Fruit fly (Drosophila melanogaster) S2 (cell line): ENCODE data around the gene Ipp.

ENCODE experiments used
- CG8478 ChIP-seq: fragments of >200 bp; optimal IDR thresholded peaks from 2 replicates; lab custom pipeline; 2018
- CTCF ChIP-seq, 2 experiments: fragments of >200 bp; optimal IDR thresholded peaks; 2 replicates each; lab custom pipeline; 2018

Gene Ipp

DNA sequence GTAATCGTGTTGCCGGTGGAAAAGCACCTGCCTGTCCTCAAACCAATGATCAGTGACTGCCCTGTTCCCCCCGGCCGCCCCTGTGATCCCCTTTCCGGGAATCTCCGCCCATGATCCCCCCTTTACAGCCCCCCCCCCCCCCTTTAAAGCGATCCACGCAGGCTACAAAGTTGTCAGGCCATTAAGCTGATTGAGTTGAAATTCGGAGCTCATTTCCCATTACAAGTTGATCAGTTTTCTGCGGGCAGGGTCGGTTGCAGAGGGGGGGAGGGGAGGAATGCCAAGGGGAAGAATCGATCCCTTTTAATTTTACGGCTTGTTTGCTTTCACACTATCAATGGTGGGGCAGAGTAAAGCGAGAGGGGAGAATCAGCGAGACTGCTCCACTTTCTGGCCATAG is 24.6 kb upstream of the Ipp start:
- TF ChIP-seq CTCF (optimal IDR thresholded peaks at IDR 0.05; lab: Kevin White, UChicago) = no peak
- no peak for TF ChIP-seq CG8478 (lab: Kevin White, UChicago)

DNA sequence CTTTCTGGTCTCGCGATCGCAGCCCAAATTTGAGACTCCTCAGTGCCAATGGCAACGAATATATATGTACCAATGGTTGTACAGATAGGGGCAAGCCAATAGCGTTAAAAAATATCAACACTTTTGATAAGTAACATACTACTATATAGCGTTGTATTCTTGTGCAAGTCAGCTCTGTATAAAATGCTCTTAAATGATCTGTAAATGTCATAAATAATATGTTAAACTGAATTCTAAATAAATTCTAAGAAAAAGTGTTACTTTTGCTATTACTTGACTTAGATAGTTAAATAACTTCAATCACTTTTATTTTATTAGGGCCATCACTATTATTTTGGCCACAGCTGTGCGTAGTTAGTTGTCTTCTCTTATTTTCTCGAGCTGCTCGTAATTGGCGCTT is 24.0 kb upstream of the Ipp start:
- TF ChIP-seq CG8478 (lab: Kevin White, UChicago) = no peak
- TF ChIP-seq CTCF (optimal IDR thresholded peaks at IDR 0.05; lab: Kevin White, UChicago) = no peak

DNA sequence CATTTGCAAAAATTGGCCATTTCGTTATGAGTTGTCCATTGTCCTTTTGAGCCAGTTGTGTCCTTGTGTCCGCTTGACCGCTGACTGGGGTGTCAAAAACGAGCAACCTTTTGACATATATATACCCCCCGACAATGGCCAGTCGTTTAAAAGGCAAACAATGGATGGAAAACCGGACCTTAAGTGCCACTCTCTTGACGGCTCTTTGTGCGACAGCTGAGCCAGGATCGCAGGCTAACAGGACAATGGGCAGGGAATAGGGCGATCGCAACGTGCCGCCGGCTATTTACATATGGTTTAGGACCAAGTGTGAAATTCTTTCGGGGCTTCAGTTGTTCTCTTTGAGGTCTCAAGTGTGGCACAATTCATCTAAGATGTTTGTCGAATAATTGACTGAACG is 22.3 kb upstream of the Ipp start:
- no peak for TF ChIP-seq CTCF (optimal IDR thresholded peaks at IDR 0.05; lab: Kevin White, UChicago)
- TF ChIP-seq CG8478 (lab: Kevin White, UChicago) = no peak

DNA sequence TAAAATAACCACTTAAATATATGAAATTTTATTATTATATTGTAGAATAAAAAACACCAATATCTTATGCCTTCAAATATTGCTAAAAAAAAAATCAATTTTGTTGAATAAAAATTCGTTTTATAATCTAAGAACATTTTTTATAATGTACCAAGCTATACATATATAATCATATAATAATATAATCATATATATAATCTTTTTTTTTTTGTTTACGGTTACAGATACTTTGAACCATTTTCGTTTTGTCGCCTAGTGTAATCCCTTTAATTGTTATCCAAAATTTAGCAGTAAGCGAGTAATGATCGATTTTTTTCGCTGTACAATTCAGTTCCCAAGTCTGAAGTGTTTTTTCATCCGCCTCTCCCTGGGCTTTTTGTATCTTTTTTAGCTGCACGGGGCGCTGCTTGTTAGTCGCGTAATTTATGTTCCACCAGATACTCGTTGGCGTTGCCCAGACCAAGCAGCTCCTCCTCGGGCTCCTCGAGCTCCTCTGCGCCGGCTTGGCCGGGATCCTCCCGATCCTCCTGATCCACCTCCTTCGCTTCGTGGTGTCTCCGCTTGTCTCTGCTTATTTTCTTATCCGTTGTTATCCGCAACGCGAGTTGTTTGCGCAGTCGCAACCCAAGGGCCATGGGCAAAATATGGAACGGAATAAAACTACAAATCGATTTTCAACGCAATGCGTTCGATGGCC is 19.1 kb upstream of the Ipp start:
- no peak for TF ChIP-seq CTCF (optimal IDR thresholded peaks at IDR 0.05; lab: Kevin White, UChicago)
- TF ChIP-seq CG8478 (lab: Kevin White, UChicago) = no peak

DNA sequence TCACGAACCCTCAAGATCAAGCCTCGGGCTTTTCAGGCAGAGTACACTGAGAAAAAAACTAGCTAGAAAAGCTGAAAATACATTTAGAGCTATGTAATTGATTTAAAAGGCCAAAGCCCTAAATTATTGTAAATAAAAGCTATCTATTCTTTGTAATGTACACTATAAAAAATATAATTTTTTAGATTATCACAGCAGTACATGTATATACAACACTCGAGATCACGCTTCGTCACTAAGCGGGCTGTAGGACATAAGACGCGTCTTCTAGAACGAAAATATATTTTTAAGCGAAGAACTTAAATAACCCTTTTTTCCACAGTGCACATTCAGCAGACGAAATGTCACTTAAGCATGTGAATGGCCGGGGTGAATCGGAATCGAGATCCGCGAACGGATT is 17.2 kb upstream of the Ipp start:
- TF ChIP-seq CG8478 (lab: Kevin White, UChicago) (no peak), CTCF (optimal IDR thresholded peaks at IDR 0.05; lab: Kevin White, UChicago) (no peak)

dm6 chr3R:13943360-13943759 is 15.2 kb upstream of the Ipp start, which contains the start of gene Art9:
Gene Art9 (minus strand): TSS chr3R:13943460.
- TF ChIP-seq CTCF (optimal IDR thresholded peaks at IDR 0.05; lab: Kevin White, UChicago) (no peak), CG8478 (lab: Kevin White, UChicago) (no peak)

dm6 chr3R:13945712-13946111 is 12.9 kb upstream of the Ipp start, which contains the start of gene Art6:
Gene Art6 (minus strand): TSS chr3R:13945812.
- no peak for TF ChIP-seq CG8478 (lab: Kevin White, UChicago)
- no peak for TF ChIP-seq CTCF (optimal IDR thresholded peaks at IDR 0.05; lab: Kevin White, UChicago)

DNA sequence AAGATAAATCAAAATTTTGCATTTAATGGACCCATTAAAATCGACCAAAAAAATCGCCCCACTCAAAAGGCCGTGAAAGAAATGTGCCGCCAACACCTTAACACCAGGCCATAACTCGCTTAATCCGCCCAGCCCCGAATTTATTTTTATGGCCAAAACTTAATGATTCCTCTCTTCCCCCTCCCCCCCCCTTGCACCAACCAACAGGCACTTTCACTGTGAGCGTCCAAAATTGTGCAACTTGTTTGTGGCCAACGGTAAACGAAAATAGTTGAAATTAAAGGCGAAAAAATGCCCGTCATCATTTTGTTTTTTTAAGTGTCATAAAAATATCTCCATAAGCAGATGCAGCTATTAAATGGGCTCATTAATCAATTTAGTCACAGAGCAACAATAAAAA is 12.5 kb upstream of the Ipp start:
- TF ChIP-seq CTCF (optimal IDR thresholded peaks at IDR 0.05; lab: Kevin White, UChicago) (no peak), CG8478 (lab: Kevin White, UChicago) (no peak)

- TF ChIP-seq CG8478 (lab: Kevin White, UChicago) (no peak), CTCF (optimal IDR thresholded peaks at IDR 0.05; lab: Kevin White, UChicago) (no peak)
Measured at dm6 chr3R:13947415-13947814, 11.2 kb upstream of the Ipp start.

DNA sequence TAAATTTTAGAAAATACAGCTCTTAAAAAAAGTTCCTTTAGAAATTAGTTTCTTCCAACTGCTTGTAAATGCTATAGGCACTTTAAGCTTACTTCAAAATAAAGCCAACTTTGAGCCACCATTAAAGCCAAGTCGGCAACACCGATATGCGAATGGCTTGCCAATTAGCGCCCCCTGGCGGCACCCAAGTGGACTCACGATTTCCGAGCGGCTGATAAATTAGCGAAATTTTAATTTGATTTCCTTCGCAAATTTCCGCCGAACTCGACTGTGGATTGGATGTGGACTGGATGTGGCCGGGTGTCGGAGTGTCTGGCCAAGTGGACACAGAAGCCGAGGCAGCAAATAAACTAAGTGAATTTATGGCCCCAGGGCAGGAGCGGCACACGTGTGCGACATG is 10.4 kb upstream of the Ipp start, which contains the start of gene CG31517:
Gene CG31517, plus strand, starts transcription at position 184 of the 400 bp plus-strand sequence.
- TF ChIP-seq CG8478 (lab: Kevin White, UChicago) (no peak), CTCF (optimal IDR thresholded peaks at IDR 0.05; lab: Kevin White, UChicago) (peak; percentile 69 to 76)

- TF ChIP-seq CTCF (optimal IDR thresholded peaks at IDR 0.05; lab: Kevin White, UChicago) (no peak), CG8478 (lab: Kevin White, UChicago) (no peak)
Measured at dm6 chr3R:13949571-13949970, 9.0 kb upstream of the Ipp start.

DNA sequence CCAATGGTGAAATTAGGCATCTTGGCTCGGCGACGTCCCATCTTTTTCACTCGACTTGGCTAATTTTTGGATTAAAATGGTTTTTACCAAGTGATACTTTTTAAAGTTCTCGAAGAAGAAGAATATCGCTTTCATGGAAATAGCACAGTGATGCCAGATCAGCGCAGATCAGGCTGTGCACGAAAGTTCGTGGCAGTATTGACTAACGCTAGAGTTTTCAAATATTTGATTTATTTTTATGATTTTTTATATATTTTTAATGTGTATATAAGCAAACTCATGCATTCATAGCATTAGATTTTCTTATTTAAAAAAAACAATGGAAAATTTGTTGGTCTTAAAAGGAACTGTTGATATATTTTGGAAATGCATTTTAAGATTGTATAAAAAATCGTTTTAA is 7.6 kb upstream of the Ipp start, which contains the start of gene CG9926:
Gene CG9926, minus strand, starts transcription at position 101 of the 400 bp plus-strand sequence.
- TF ChIP-seq CTCF (optimal IDR thresholded peaks at IDR 0.05; lab: Kevin White, UChicago) (no peak), CG8478 (lab: Kevin White, UChicago) (no peak)

DNA sequence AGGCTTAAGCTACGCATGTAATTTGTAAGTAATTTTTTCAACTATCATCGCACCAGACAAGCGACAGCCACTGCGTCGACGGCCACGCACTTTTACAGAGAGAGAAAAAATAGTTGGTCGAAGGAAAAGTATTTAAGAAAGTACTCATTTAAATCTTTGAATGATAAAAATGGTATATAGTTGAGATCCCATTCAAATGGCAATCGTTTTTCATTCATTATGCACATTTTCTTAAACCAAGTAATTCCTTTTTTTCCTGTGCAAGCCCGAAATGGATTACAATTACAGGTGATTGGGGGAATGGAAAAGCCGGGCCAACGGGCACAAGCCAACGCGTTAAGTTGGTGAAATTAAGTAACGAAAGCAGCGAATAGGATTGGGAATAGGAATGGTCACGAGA is 6.3 kb upstream of the Ipp start:
- no peak for TF ChIP-seq CTCF (optimal IDR thresholded peaks at IDR 0.05; lab: Kevin White, UChicago)
- TF ChIP-seq CG8478 (lab: Kevin White, UChicago) = no peak

DNA sequence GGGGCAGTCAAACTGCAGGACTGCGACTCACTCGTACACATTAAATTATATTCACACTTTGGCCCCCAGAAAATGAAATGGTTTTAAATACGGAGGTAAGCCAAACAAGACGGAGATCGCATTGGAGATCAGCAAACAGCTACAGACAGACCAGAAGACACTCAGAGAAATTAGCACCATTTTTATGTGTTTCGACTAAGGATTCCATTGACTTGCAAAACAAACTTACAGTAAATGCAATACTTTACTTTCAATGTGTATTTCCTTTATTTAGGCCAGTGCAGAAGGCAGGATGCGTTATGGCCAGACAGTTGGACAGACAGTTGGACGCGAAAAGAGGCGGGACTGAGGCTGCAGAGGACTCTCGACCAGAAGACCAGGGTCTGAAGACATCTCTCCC is 3.4 kb upstream of the Ipp start:
- TF ChIP-seq CG8478 (lab: Kevin White, UChicago) (no peak), CTCF (optimal IDR thresholded peaks at IDR 0.05; lab: Kevin White, UChicago) (no peak)

- TF ChIP-seq CTCF (optimal IDR thresholded peaks at IDR 0.05; lab: Kevin White, UChicago) = no peak
- no peak for TF ChIP-seq CG8478 (lab: Kevin White, UChicago)
Measured at dm6 chr3R:13956809-13957351, 1.7 kb upstream of the Ipp start.

DNA sequence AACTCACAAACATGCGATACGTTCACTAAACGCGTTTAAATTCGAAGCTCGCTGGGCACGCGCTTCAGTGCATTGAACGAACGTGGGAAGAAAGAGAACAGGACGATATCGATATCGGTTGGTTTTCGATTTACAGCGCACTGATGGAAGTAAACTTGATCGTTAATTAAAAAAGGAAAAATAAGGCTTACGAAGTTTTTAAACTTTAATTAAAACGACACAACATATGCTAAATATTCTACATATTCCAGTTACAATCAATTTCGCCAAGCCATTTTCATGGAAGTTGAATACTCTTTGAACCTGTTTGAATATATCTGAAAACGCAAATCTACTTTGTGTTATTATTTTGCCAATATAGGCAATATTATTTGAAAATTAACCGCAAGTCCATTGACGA is 5.5 kb downstream of the Ipp start, which contains the start of gene Kots:
Gene Kots, minus strand, starts transcription at position 101 of the 400 bp plus-strand sequence.
- TF ChIP-seq CG8478 (lab: Kevin White, UChicago) (no peak), CTCF (optimal IDR thresholded peaks at IDR 0.05; lab: Kevin White, UChicago) (no peak)
